Worm (Caenorhabditis elegans) whole organism, late embryonic: ENCODE data around the gene ubc-13.

Experiments
- dve-1 ChIP-seq: sonication (generic microtip); optimal IDR thresholded peaks from 2 replicates; lab custom pipeline; 2017; ENCODE audit warnings: antibody characterized with exemption, mild to moderate bottlenecking, missing genetic modification characterization, missing compliant biosample characterization
- hlh-6 ChIP-seq: sonication (generic microtip); optimal IDR thresholded peaks from 2 replicates; lab custom pipeline; 2016; ENCODE audit warnings: missing genotype, missing genetic modification characterization, missing compliant biosample characterization
- lin-11 ChIP-seq: fragments of 200-800 bp; sonication (Bioruptor generic); optimal IDR thresholded peaks from 2 replicates; lab custom pipeline; 2018; ENCODE audit warnings: mild to moderate bottlenecking, missing genetic modification characterization, missing compliant biosample characterization
- pag-3 ChIP-seq: sonication (generic microtip); optimal IDR thresholded peaks from 2 replicates; lab custom pipeline; 2016; ENCODE audit warnings: missing compliant biosample characterization, missing genetic modification characterization, borderline replicate concordance

- no peak for TF ChIP-seq dve-1 (tag; lab: Kevin White, UChicago)
- no peak for TF ChIP-seq hlh-6 (tag; lab: Kevin White, UChicago)
- no peak for TF ChIP-seq lin-11
- TF ChIP-seq pag-3: no peak
Observed at ce11 chrIV:2887245-2887644, 38.2 kb downstream of the ubc-13 start.
